Worm (Caenorhabditis elegans) whole organism, L1 larva: ENCODE data around the gene dhs-8.

Experiments
- C34B4.2 ChIP-seq: sonication (generic microtip); optimal IDR thresholded peaks from 2 replicates; lab custom pipeline; 2017; ENCODE audit warnings: mild to moderate bottlenecking, missing genetic modification characterization, missing compliant biosample characterization
- aha-1 ChIP-seq: fragments of 150-350 bp; optimal IDR thresholded peaks from 2 replicates; lab custom pipeline; 2014; ENCODE audit warnings: missing biosample characterization, missing genetic modification characterization
- aly-2 ChIP-seq: fragments of 150-350 bp; optimal IDR thresholded peaks from 2 replicates; lab custom pipeline; 2014; ENCODE audit warnings: missing biosample characterization, missing genetic modification characterization
- blmp-1 ChIP-seq: fragments of 150-350 bp; optimal IDR thresholded peaks from 2 replicates; lab custom pipeline; 2014; ENCODE audit warnings: missing biosample characterization, missing genetic modification characterization
- ceh-8 ChIP-seq: fragments of 200-800 bp; sonication (Bioruptor generic); optimal IDR thresholded peaks from 2 replicates; lab custom pipeline; 2018; ENCODE audit warnings: mild to moderate bottlenecking, missing genetic modification characterization, moderate library complexity, missing compliant biosample characterization
- dpl-1 ChIP-seq, 3 experiments: fragments of 150-350 bp in 2 of 3; sonication (generic microtip) in 1 of 3; optimal IDR thresholded peaks; 2 replicates each; lab custom pipeline; 2014 to 2017; ENCODE audit warnings: missing biosample characterization in 3 of 3, missing genetic modification characterization in 3 of 3, missing genetic modification reagents in 3 of 3
- efl-1 ChIP-seq, 4 experiments: fragments of 150-350 bp; optimal IDR thresholded peaks in 3 of 4; peaks in 1 of 4; 1 replicate in 1 of 4; 2 replicates in 3 of 4; lab custom pipeline; 2014; ENCODE audit warnings: missing biosample characterization in 2 of 4, missing genetic modification characterization in 2 of 4, missing genetic modification reagents in 2 of 4
- egl-27 ChIP-seq, 2 experiments: fragments of 150-350 bp in 1 of 2; sonication (generic microtip); optimal IDR thresholded peaks; 3 replicates each; lab custom pipeline; 2017 to 2018; ENCODE audit warnings: missing biosample characterization in 2 of 2, missing genetic modification characterization in 2 of 2, missing genetic modification reagents in 2 of 2
- elt-2 ChIP-seq: sonication (generic microtip); optimal IDR thresholded peaks from 2 replicates; lab custom pipeline; 2016; ENCODE audit warnings: missing genetic modification characterization, mild to moderate bottlenecking, inconsistent platforms, missing compliant biosample characterization, missing genetic modification reagents
- elt-3 ChIP-seq, 6 experiments: fragments of 150-350 bp in 1 of 6; sonication (generic microtip); optimal IDR thresholded peaks; 2 replicates each; lab custom pipeline; 2017 to 2018; ENCODE audit warnings: missing biosample characterization in 6 of 6, missing genetic modification characterization in 6 of 6, inconsistent platforms in 1 of 6
- fkh-10 ChIP-seq: sonication (generic microtip); optimal IDR thresholded peaks from 2 replicates; lab custom pipeline; 2017; ENCODE audit warnings: missing biosample characterization, missing genetic modification reagents, missing genetic modification characterization
- fkh-8 ChIP-seq: sonication (generic microtip); optimal IDR thresholded peaks from 2 replicates; lab custom pipeline; 2016; ENCODE audit warnings: mild to moderate bottlenecking, missing genetic modification characterization, missing compliant biosample characterization
- grh-1 ChIP-seq: fragments of 200-800 bp; sonication (Bioruptor generic); IDR thresholded peaks from 2 replicates; pipeline ENCODE4 v1.3.6; 2022; ENCODE audit warnings: missing genetic modification reagents, missing genetic modification characterization, missing compliant biosample characterization
- hlh-4 ChIP-seq: sonication (generic microtip); optimal IDR thresholded peaks from 2 replicates; lab custom pipeline; 2016; ENCODE audit warnings: mild to moderate bottlenecking, missing genetic modification characterization, missing compliant biosample characterization
- isw-1 ChIP-seq: fragments of 200-800 bp; sonication (Bioruptor generic); IDR thresholded peaks from 2 replicates; pipeline ENCODE4 v1.3.6; 2022; ENCODE audit warnings: missing genetic modification characterization, missing compliant biosample characterization
- jun-1 ChIP-seq: fragments of 150-350 bp; optimal IDR thresholded peaks from 2 replicates; lab custom pipeline; 2014; ENCODE audit warnings: missing biosample characterization, missing genetic modification reagents, missing genetic modification characterization
- lin-13 ChIP-seq: fragments of 150-350 bp; optimal IDR thresholded peaks from 2 replicates; lab custom pipeline; 2014; ENCODE audit warnings: missing biosample characterization, missing genetic modification reagents, missing genetic modification characterization
- mab-9 ChIP-seq: fragments of 200-800 bp; sonication (Bioruptor generic); IDR thresholded peaks from 2 replicates; pipeline ENCODE4 v1.3.6; 2022; ENCODE audit warnings: missing genetic modification reagents, missing genetic modification characterization, missing compliant biosample characterization
- mef-2 ChIP-seq: fragments of 150-350 bp; optimal IDR thresholded peaks from 2 replicates; lab custom pipeline; 2014; ENCODE audit warnings: missing biosample characterization, missing genetic modification characterization
- nhr-11 ChIP-seq: fragments of 150-350 bp; optimal IDR thresholded peaks from 2 replicates; lab custom pipeline; 2014; ENCODE audit warnings: missing biosample characterization, missing genetic modification characterization
- nhr-12 ChIP-seq: sonication (generic microtip); optimal IDR thresholded peaks from 2 replicates; lab custom pipeline; 2017; ENCODE audit warnings: missing biosample characterization, missing genetic modification characterization
- nhr-19 ChIP-seq: fragments of 200-800 bp; sonication (Bioruptor generic); conservative IDR thresholded peaks from 2 replicates; pipeline ENCODE4 v1.3.6; 2022; ENCODE audit warnings: missing genetic modification characterization, missing compliant biosample characterization
- nhr-237 ChIP-seq: fragments of 150-350 bp; optimal IDR thresholded peaks from 2 replicates; lab custom pipeline; 2014; ENCODE audit warnings: missing biosample characterization, missing genetic modification characterization
- nhr-47 ChIP-seq: sonication (generic microtip); optimal IDR thresholded peaks from 2 replicates; lab custom pipeline; 2016; ENCODE audit warnings: mild to moderate bottlenecking, missing genetic modification characterization, moderate library complexity, missing compliant biosample characterization
- nhr-77 ChIP-seq: fragments of 150-350 bp; optimal IDR thresholded peaks from 2 replicates; lab custom pipeline; 2014; ENCODE audit warnings: missing biosample characterization, missing genetic modification characterization
- nhr-85 ChIP-seq: sonication (generic microtip); peaks from one replicate; lab custom pipeline; 2016; ENCODE audit warnings: missing genetic modification characterization, inconsistent platforms, missing compliant biosample characterization
- nhr-90 ChIP-seq: sonication (generic microtip); optimal IDR thresholded peaks from 2 replicates; lab custom pipeline; 2016; ENCODE audit warnings: mild to moderate bottlenecking, missing genetic modification characterization, missing compliant biosample characterization; ENCODE audit not compliant: poor library complexity
- pag-3 ChIP-seq: sonication (generic microtip); optimal IDR thresholded peaks from 2 replicates; lab custom pipeline; 2017; ENCODE audit warnings: missing genetic modification characterization, mild to moderate bottlenecking, missing compliant biosample characterization, antibody characterized with exemption, borderline replicate concordance; ENCODE audit not compliant: insufficient read depth
- pax-3 ChIP-seq: fragments of 200-800 bp; sonication (Bioruptor generic); optimal IDR thresholded peaks from 2 replicates; lab custom pipeline; 2018; ENCODE audit warnings: mild to moderate bottlenecking, missing genetic modification characterization, moderate library complexity, missing compliant biosample characterization
- pqm-1 ChIP-seq: sonication (generic microtip); optimal IDR thresholded peaks from 3 replicates; lab custom pipeline; 2017; ENCODE audit warnings: missing biosample characterization, missing genetic modification characterization
- rnt-1 ChIP-seq: sonication (generic microtip); optimal IDR thresholded peaks from 2 replicates; lab custom pipeline; 2016; ENCODE audit warnings: mild to moderate bottlenecking, missing genetic modification characterization, moderate library complexity, missing compliant biosample characterization
- snpc-4 ChIP-seq: fragments of 150-350 bp; optimal IDR thresholded peaks from 2 replicates; lab custom pipeline; 2014; ENCODE audit warnings: missing biosample characterization, missing genetic modification characterization
- snu-23 ChIP-seq: sonication (generic microtip); optimal IDR thresholded peaks from 2 replicates; lab custom pipeline; 2016; ENCODE audit warnings: missing genetic modification characterization, missing compliant biosample characterization
- sup-37 ChIP-seq: fragments of 200-800 bp; sonication (Bioruptor generic); optimal IDR thresholded peaks from 2 replicates; lab custom pipeline; 2018; ENCODE audit warnings: mild to moderate bottlenecking, missing genetic modification characterization, missing compliant biosample characterization
- swsn-7 ChIP-seq: sonication (generic microtip); optimal IDR thresholded peaks from 2 replicates; lab custom pipeline; 2016; ENCODE audit warnings: missing genetic modification characterization, missing compliant biosample characterization
- unc-30 ChIP-seq: sonication (generic microtip); optimal IDR thresholded peaks from 2 replicates; lab custom pipeline; 2017; ENCODE audit warnings: missing biosample characterization, missing genetic modification characterization
- unc-86 ChIP-seq: sonication (generic microtip); optimal IDR thresholded peaks from 2 replicates; lab custom pipeline; 2016; ENCODE audit warnings: missing genetic modification characterization, missing compliant biosample characterization
- unc-98 ChIP-seq: fragments of 200-800 bp; sonication (Bioruptor generic); IDR thresholded peaks from 2 replicates; pipeline ENCODE4 v1.3.6; 2022; ENCODE audit warnings: missing genetic modification characterization, missing compliant biosample characterization
- vab-15 ChIP-seq: sonication (generic microtip); optimal IDR thresholded peaks from 2 replicates; lab custom pipeline; 2017; ENCODE audit warnings: missing genotype, mild to moderate bottlenecking, missing genetic modification characterization, missing compliant biosample characterization
- xbp-1 ChIP-seq: sonication (generic microtip); optimal IDR thresholded peaks from 2 replicates; lab custom pipeline; 2016; ENCODE audit warnings: missing genetic modification characterization, missing compliant biosample characterization
- zip-4 ChIP-seq: fragments of 200-800 bp; sonication (Bioruptor generic); optimal IDR thresholded peaks from 2 replicates; lab custom pipeline; 2018; ENCODE audit warnings: mild to moderate bottlenecking, missing genetic modification characterization, moderate library complexity, missing compliant biosample characterization
- ztf-11 ChIP-seq, 2 experiments: sonication (generic microtip); optimal IDR thresholded peaks; 2 replicates each; lab custom pipeline; 2016 to 2017; ENCODE audit warnings: missing genetic modification characterization in 2 of 2, missing biosample characterization in 1 of 2, missing compliant biosample characterization in 1 of 2

Gene dhs-8

ce11 chrII:14510162-14510561 is 12.3 kb downstream of the dhs-8 start:
- no peak for TF ChIP-seq vab-15 (tag; lab: Kevin White, UChicago)
- peak; percentile 39 for TF ChIP-seq elt-2 (tag; lab: Kevin White, UChicago)

ce11 chrII:14511189-14511588 is 13.4 kb downstream of the dhs-8 start, which contains the start of gene K10H10.13:
TSS of gene K10H10.13 (minus strand) at chrII:14511289.
- TF ChIP-seq pqm-1 (no peak), sup-37 (GFP tag; lab: Kevin White, UChicago) (no peak), zip-4 (GFP tag; lab: Kevin White, UChicago) (no peak), mef-2 (no peak), nhr-237 (tag; lab: Kevin White, UChicago) (no peak), elt-2 (tag; lab: Kevin White, UChicago) (no peak), nhr-90 (tag; lab: Kevin White, UChicago) (no peak), rnt-1 (tag; lab: Kevin White, UChicago) (no peak), hlh-4 (tag; lab: Kevin White, UChicago) (no peak), efl-1 (optimal IDR thresholded peaks at IDR 0.05; lab: Kevin White, UChicago) (no peak), efl-1 (GFP tag; optimal IDR thresholded peaks at IDR 0.05 in 1 of 2; lab: Kevin White, UChicago) (no peak), nhr-47 (tag; lab: Kevin White, UChicago) (no peak), nhr-19 (GFP tag; lab: Robert Waterston, UW) (no peak), fkh-8 (tag; lab: Kevin White, UChicago) (no peak), ztf-11 (tag; optimal IDR thresholded peaks at IDR 0.05; lab: Kevin White, UChicago) (no peak), nhr-85 (tag; lab: Kevin White, UChicago) (no peak), dpl-1 (GFP tag; optimal IDR thresholded peaks at IDR 0.05; lab: Kevin White, UChicago) (no peak), unc-86 (tag; lab: Kevin White, UChicago) (no peak), unc-30 (tag; lab: Kevin White, UChicago) (no peak), xbp-1 (no peak)

- TF ChIP-seq elt-3 (tag; optimal IDR thresholded peaks at IDR 0.05; lab: Kevin White, UChicago) (no peak), swsn-7 (tag; lab: Kevin White, UChicago) (no peak), egl-27 (tag; optimal IDR thresholded peaks at IDR 0.05; lab: Kevin White, UChicago) (no peak), nhr-77 (tag; lab: Kevin White, UChicago) (no peak), pax-3 (tag; lab: Kevin White, UChicago) (no peak), snu-23 (no peak), aly-2 (tag; lab: Kevin White, UChicago) (no peak), pag-3 (no peak), nhr-237 (tag; lab: Kevin White, UChicago) (no peak), nhr-11 (tag; lab: Kevin White, UChicago) (no peak), mef-2 (no peak), aha-1 (tag; lab: Kevin White, UChicago) (no peak), isw-1 (GFP tag; lab: Robert Waterston, UW) (no peak), unc-98 (GFP tag; lab: Robert Waterston, UW) (no peak), nhr-85 (tag; lab: Kevin White, UChicago) (no peak), ceh-8 (no peak), jun-1 (no peak), ztf-11 (tag; optimal IDR thresholded peaks at IDR 0.05; lab: Kevin White, UChicago) (no peak)
Measured at ce11 chrII:14515017-14515416, 17.2 kb downstream of the dhs-8 start, which contains the start of gene K10H10.9. TSS of gene K10H10.9 (minus strand) at chrII:14515117.

- TF ChIP-seq grh-1 (GFP tag; lab: Robert Waterston, UW) (no peak), nhr-12 (tag; lab: Kevin White, UChicago) (no peak), snpc-4 (tag; lab: Kevin White, UChicago) (no peak), lin-13 (GFP tag; lab: Kevin White, UChicago) (no peak), elt-3 (tag; optimal IDR thresholded peaks at IDR 0.05; lab: Kevin White, UChicago) (no peak), blmp-1 (tag; lab: Kevin White, UChicago) (no peak), fkh-10 (GFP tag; lab: Kevin White, UChicago) (no peak), unc-98 (GFP tag; lab: Robert Waterston, UW) (no peak), mef-2 (no peak), mab-9 (no peak), C34B4.2 (tag; lab: Kevin White, UChicago) (no peak)
Measured at ce11 chrII:14522037-14522436, 24.2 kb downstream of the dhs-8 start, which contains the start of gene btb-19. TSS of gene btb-19 (minus strand) at chrII:14522137.
